Worm (Caenorhabditis elegans): ENCODE data around the gene Y71G10AR.4.

Gene Y71G10AR.4

DNA sequence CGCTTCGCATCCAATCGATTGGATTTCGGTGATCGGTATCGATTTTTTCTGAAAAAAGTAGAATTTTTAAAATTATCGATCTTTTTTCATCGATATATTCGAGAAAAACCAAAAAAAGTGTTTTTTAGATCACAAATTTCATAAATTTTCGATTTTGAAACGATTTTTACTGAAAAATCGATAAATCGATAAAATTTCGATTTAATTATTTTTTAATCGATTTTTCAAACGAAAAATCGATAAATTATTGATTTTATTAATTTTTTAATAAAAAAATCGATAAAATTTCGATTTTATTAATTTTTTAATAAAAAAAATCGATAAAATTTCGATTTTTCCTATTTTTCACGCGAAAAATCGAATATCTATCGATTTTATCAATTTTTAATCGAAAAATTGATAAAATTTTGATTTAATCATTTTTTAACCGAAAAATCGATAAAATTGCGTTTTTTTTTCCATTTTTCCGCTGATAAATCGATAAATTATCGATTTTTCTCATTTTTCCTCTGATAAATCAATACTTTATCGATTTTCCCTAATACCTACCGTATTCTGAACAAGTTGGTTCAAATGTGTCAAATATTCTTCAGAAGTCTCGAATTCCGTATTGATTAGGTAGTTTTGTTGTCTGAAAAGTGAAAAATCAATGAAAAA lies 54.7 kb downstream of the Y71G10AR.4 start:
- no peak for TF ChIP-seq W03F9.2 (tag; optimal IDR thresholded peaks at IDR 0.05)
- no peak for TF ChIP-seq dao-5 (tag; optimal IDR thresholded peaks at IDR 0.05)
- no peak for TF ChIP-seq him-1 (tag; optimal IDR thresholded peaks at IDR 0.05)

Measured in whole organism, L4/young adult.